Fruit fly (Drosophila melanogaster): ENCODE data around the gene CG10472.

DNA sequence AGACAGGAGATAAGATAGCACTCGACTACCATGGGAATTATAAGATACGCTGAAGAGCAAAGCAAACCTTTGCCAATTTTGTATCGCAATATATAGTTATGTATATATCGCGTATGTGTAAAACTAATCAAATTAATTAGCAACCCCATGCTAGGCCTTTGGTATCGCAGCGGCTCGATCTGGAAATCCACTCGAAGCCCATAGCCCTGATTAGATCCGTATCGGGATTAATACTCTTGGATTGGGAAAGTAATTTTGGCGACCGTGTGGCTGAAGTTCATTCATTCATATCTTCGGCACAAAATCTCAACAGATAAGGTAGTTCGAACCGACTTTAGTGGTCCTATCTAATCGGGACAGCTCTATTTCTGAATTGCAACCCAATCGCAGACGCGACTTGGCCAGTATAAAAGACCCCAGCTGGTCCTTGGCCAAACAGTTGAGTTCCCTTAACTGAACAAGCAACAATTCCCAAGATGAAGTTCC, 23.9 kb downstream of the CG10472 start, which contains the start of gene Jon65Aiv:
- no peak for TF ChIP-seq vri (GFP tag; optimal IDR thresholded peaks at IDR 0.05)
- no peak for TF ChIP-seq cyc (GFP tag; optimal IDR thresholded peaks at IDR 0.05)
- no peak for TF ChIP-seq CG15336 (GFP tag; IDR thresholded peaks at IDR 0.05)
- no peak for TF ChIP-seq Blimp-1 (GFP tag; optimal IDR thresholded peaks at IDR 0.05)
- no peak for TF ChIP-seq CG9139 (GFP tag; optimal IDR thresholded peaks at IDR 0.05)
- TF ChIP-seq Smox (GFP tag; optimal IDR thresholded peaks at IDR 0.05), result no peak
- TF ChIP-seq Gug (GFP tag; IDR thresholded peaks at IDR 0.05), result no peak
- no peak for TF ChIP-seq CG7368 (GFP tag; optimal IDR thresholded peaks at IDR 0.05)
- TF ChIP-seq CG16779 (tag; optimal IDR thresholded peaks at IDR 0.05), result no peak
